Fruit fly (Drosophila melanogaster) whole organism, embryonic: Measurements from ENCODE around the gene CG9673.

Experiments
- ATbp ChIP-seq: fragments of 200-800 bp; sonication (Bioruptor generic); optimal IDR thresholded peaks from 2 replicates; lab custom pipeline; 2017; ENCODE audit warnings: missing biosample characterization, mild to moderate bottlenecking, missing genetic modification characterization, missing genetic modification reagents
- Atf6 ChIP-seq: fragments of 200-800 bp; sonication (Bioruptor generic); IDR thresholded peaks from 2 replicates; pipeline ENCODE4 v1.3.6; 2022; ENCODE audit warnings: missing biosample characterization, missing genetic modification characterization
- CG1024 ChIP-seq: fragments of 200-800 bp; sonication (Bioruptor generic); IDR thresholded peaks from 2 replicates; pipeline ENCODE4 v1.3.6; 2022; ENCODE audit warnings: missing biosample characterization, missing genetic modification characterization
- CG10565 ChIP-seq: fragments of 200-800 bp; sonication (Bioruptor generic); optimal IDR thresholded peaks from 3 replicates; lab custom pipeline; 2016; ENCODE audit warnings: missing biosample characterization, mild to moderate bottlenecking, missing genetic modification characterization
- CG1233 ChIP-seq: fragments of 200-800 bp; sonication (Bioruptor generic); optimal IDR thresholded peaks from 4 replicates; lab custom pipeline; 2018; ENCODE audit warnings: missing biosample characterization, mild to moderate bottlenecking, missing genetic modification characterization
- CG12942 ChIP-seq: fragments of 200-800 bp; sonication (Bioruptor generic); optimal IDR thresholded peaks from 3 replicates; lab custom pipeline; 2016; ENCODE audit warnings: missing biosample characterization, missing genetic modification characterization
- CG14014 ChIP-seq: fragments of 200-800 bp; sonication (Bioruptor generic); IDR thresholded peaks from 2 replicates; pipeline ENCODE4 v1.3.6; 2022; ENCODE audit warnings: missing biosample characterization, missing genetic modification characterization
- CG15514 ChIP-seq: fragments of 200-800 bp; sonication (Bioruptor generic); optimal IDR thresholded peaks from 3 replicates; lab custom pipeline; 2017; ENCODE audit warnings: missing biosample characterization, missing genetic modification characterization, mild to moderate bottlenecking, moderate library complexity, missing genetic modification reagents
- CG16813 ChIP-seq: fragments of 200-800 bp; sonication (Bioruptor generic); IDR thresholded peaks from 3 replicates; pipeline ENCODE4 v1.3.6; 2022; ENCODE audit warnings: missing biosample characterization, missing genetic modification characterization; ENCODE audit not compliant: partially characterized antibody
- CG18011 ChIP-seq: fragments of 200-800 bp; sonication (Bioruptor generic); optimal IDR thresholded peaks from 2 replicates; lab custom pipeline; 2017; ENCODE audit warnings: missing biosample characterization, missing genetic modification characterization, mild to moderate bottlenecking, moderate library complexity, missing genotype
- CG18262 ChIP-seq: fragments of 200-800 bp; optimal IDR thresholded peaks from 3 replicates; lab custom pipeline; 2019; ENCODE audit warnings: missing biosample characterization, mild to moderate bottlenecking, missing genetic modification characterization, moderate library complexity
- CG18619 ChIP-seq: fragments of 200-800 bp; sonication (Bioruptor generic); optimal IDR thresholded peaks from 3 replicates; lab custom pipeline; 2017; ENCODE audit warnings: missing biosample characterization, mild to moderate bottlenecking, missing genetic modification characterization
- CG2116 ChIP-seq: fragments of 200-800 bp; sonication (Bioruptor generic); optimal IDR thresholded peaks from 3 replicates; lab custom pipeline; 2018; ENCODE audit warnings: missing biosample characterization, mild to moderate bottlenecking, missing genetic modification characterization
- CG33557 ChIP-seq: fragments of 200-800 bp; sonication (Bioruptor generic); optimal IDR thresholded peaks from 2 replicates; lab custom pipeline; 2019; ENCODE audit warnings: missing biosample characterization, mild to moderate bottlenecking, missing genetic modification characterization, moderate library complexity
- CG4820 ChIP-seq: fragments of 200-800 bp; sonication (Bioruptor generic); optimal IDR thresholded peaks from 3 replicates; lab custom pipeline; 2016; ENCODE audit warnings: missing biosample characterization, missing genetic modification characterization
- CG5180 ChIP-seq: fragments of 200-800 bp; sonication (Bioruptor generic); optimal IDR thresholded peaks from 3 replicates; lab custom pipeline; 2017; ENCODE audit warnings: missing biosample characterization, missing genetic modification characterization, mild to moderate bottlenecking, moderate library complexity, missing genetic modification reagents
- CG6689 ChIP-seq: fragments of 200-800 bp; sonication (Bioruptor generic); IDR thresholded peaks from 2 replicates; pipeline ENCODE4 v1.3.6; 2022; ENCODE audit warnings: missing biosample characterization, missing genetic modification characterization
- CG7357 ChIP-seq: fragments of 200-800 bp; sonication (Bioruptor generic); IDR thresholded peaks from 3 replicates; pipeline ENCODE4 v1.3.6; 2022; ENCODE audit warnings: missing biosample characterization, missing genetic modification characterization
- CG8290 ChIP-seq, 3 experiments: fragments of 200-800 bp; sonication (Bioruptor generic); optimal IDR thresholded peaks; 2 replicates each; lab custom pipeline; 2016 to 2019; ENCODE audit warnings: missing biosample characterization in 3 of 3, missing genetic modification characterization in 3 of 3, mild to moderate bottlenecking in 2 of 3, moderate library complexity in 1 of 3
- CG8478 ChIP-seq: fragments of >200 bp; optimal IDR thresholded peaks from 2 replicates; lab custom pipeline; 2018
- Deaf1 ChIP-seq: fragments of 200-800 bp; optimal IDR thresholded peaks from 3 replicates; lab custom pipeline; 2019; ENCODE audit warnings: missing biosample characterization, mild to moderate bottlenecking, missing genetic modification characterization, moderate library complexity
- Dp ChIP-seq: fragments of 200-800 bp; sonication (Bioruptor generic); optimal IDR thresholded peaks from 2 replicates; lab custom pipeline; 2018; ENCODE audit warnings: missing biosample characterization, mild to moderate bottlenecking, missing genetic modification characterization, moderate library complexity
- ERR ChIP-seq: fragments of 200-800 bp; sonication (Bioruptor generic); optimal IDR thresholded peaks from 2 replicates; lab custom pipeline; 2016; ENCODE audit warnings: missing biosample characterization, missing genetic modification characterization
- Ets65A ChIP-seq: fragments of 200-800 bp; sonication (Bioruptor generic); peaks from one replicate; lab custom pipeline; 2016; ENCODE audit warnings: missing biosample characterization, missing genetic modification characterization
- H15 ChIP-seq: fragments of 200-800 bp; sonication (Bioruptor generic); IDR thresholded peaks from 3 replicates; pipeline ENCODE4 v1.3.6; 2022; ENCODE audit warnings: missing biosample characterization, missing genetic modification characterization
- Hmr ChIP-seq: fragments of 200-800 bp; sonication (Bioruptor generic); optimal IDR thresholded peaks from 3 replicates; lab custom pipeline; 2017; ENCODE audit warnings: mild to moderate bottlenecking, missing biosample characterization, missing genetic modification reagents, missing genetic modification characterization
- Med ChIP-seq: fragments of 200-800 bp; sonication (Bioruptor generic); peaks from one replicate; lab custom pipeline; 2016; ENCODE audit warnings: missing biosample characterization, missing genetic modification characterization, mild to moderate bottlenecking, inconsistent platforms, moderate library complexity
- Taf1 ChIP-seq: fragments of 200-800 bp; sonication (Bioruptor generic); IDR thresholded peaks from 2 replicates; pipeline ENCODE4 v1.3.6; 2022; ENCODE audit warnings: missing biosample characterization, missing genetic modification characterization
- ab ChIP-seq: fragments of 200-800 bp; sonication (Bioruptor generic); optimal IDR thresholded peaks from 2 replicates; lab custom pipeline; 2016; ENCODE audit warnings: missing biosample characterization, missing genetic modification characterization
- ara ChIP-seq: fragments of 200-800 bp; sonication (Bioruptor generic); IDR thresholded peaks from 2 replicates; pipeline ENCODE4 v1.3.6; 2022; ENCODE audit warnings: missing biosample characterization, missing genetic modification characterization
- ato ChIP-seq: fragments of 200-800 bp; sonication (Bioruptor generic); IDR thresholded peaks from 2 replicates; pipeline ENCODE4 v1.3.6; 2022; ENCODE audit warnings: missing biosample characterization, missing genetic modification characterization; ENCODE audit not compliant: partially characterized antibody
- az2 ChIP-seq: fragments of 200-800 bp; sonication (Bioruptor generic); optimal IDR thresholded peaks from 3 replicates; lab custom pipeline; 2016; ENCODE audit warnings: missing biosample characterization, missing genetic modification characterization
- chinmo ChIP-seq: fragments of 200-800 bp; sonication (Bioruptor generic); IDR thresholded peaks from 4 replicates; pipeline ENCODE4 v1.3.6; 2022; ENCODE audit warnings: missing biosample characterization, missing genetic modification characterization; ENCODE audit not compliant: partially characterized antibody
- cwo ChIP-seq: fragments of 200-800 bp; sonication (Bioruptor generic); optimal IDR thresholded peaks from 3 replicates; lab custom pipeline; 2017; ENCODE audit warnings: missing biosample characterization, missing genetic modification characterization, mild to moderate bottlenecking, moderate library complexity, missing genetic modification reagents
- dpn ChIP-seq, 2 experiments: fragments of 200-800 bp; sonication (Bioruptor generic); optimal IDR thresholded peaks; 3 replicates each; lab custom pipeline; 2016; ENCODE audit warnings: missing biosample characterization in 2 of 2, missing genetic modification characterization in 2 of 2
- en ChIP-seq: fragments of 200-800 bp; sonication (Bioruptor generic); optimal IDR thresholded peaks from 2 replicates; lab custom pipeline; 2016; ENCODE audit warnings: missing biosample characterization, missing genetic modification characterization
- fu2 ChIP-seq: fragments of 200-800 bp; sonication (Bioruptor generic); optimal IDR thresholded peaks from 2 replicates; lab custom pipeline; 2016; ENCODE audit warnings: missing biosample characterization, missing genetic modification characterization
- hbn ChIP-seq: fragments of 200-800 bp; sonication (Bioruptor generic); IDR thresholded peaks from 2 replicates; pipeline ENCODE4 v1.3.6; 2022; ENCODE audit warnings: missing biosample characterization, missing genetic modification characterization; ENCODE audit not compliant: partially characterized antibody
- lilli ChIP-seq: fragments of 200-800 bp; sonication (Bioruptor generic); optimal IDR thresholded peaks from 3 replicates; lab custom pipeline; 2016; ENCODE audit warnings: missing biosample characterization, missing genetic modification characterization
- lmd ChIP-seq: fragments of 200-800 bp; sonication (Bioruptor generic); IDR thresholded peaks from 2 replicates; pipeline ENCODE4 v1.3.6; 2022; ENCODE audit warnings: missing biosample characterization, missing genetic modification characterization
- mld ChIP-seq: fragments of 200-800 bp; sonication (Bioruptor generic); IDR thresholded peaks from 3 replicates; pipeline ENCODE4 v1.3.6; 2022; ENCODE audit warnings: missing biosample characterization, missing genetic modification characterization; ENCODE audit not compliant: partially characterized antibody
- pan ChIP-seq, 4 experiments: fragments of >200 bp in 3 of 4; fragments of 200-800 bp in 1 of 4; sonication (Bioruptor generic) in 1 of 4; optimal IDR thresholded peaks in 3 of 4; IDR thresholded peaks in 1 of 4; 2 replicates each; pipeline versions ENCODE4 v1.3.6 to Lab custom; 2017 to 2022; ENCODE audit warnings: missing biosample characterization in 2 of 4, missing genetic modification characterization in 2 of 4, mixed read lengths in 1 of 4
- pros ChIP-seq: fragments of 200-800 bp; sonication (Bioruptor generic); optimal IDR thresholded peaks from 3 replicates; lab custom pipeline; 2019; ENCODE audit warnings: missing biosample characterization, mild to moderate bottlenecking, missing genetic modification characterization, moderate library complexity
- psq ChIP-seq: fragments of 200-800 bp; sonication (Bioruptor generic); optimal IDR thresholded peaks from 2 replicates; lab custom pipeline; 2017; ENCODE audit warnings: missing biosample characterization, missing genetic modification characterization
- scrt ChIP-seq: fragments of 200-800 bp; sonication (Bioruptor generic); optimal IDR thresholded peaks from 2 replicates; lab custom pipeline; 2018; ENCODE audit warnings: missing biosample characterization, mild to moderate bottlenecking, missing genetic modification characterization, moderate library complexity
- stc ChIP-seq: fragments of 200-800 bp; sonication (Bioruptor generic); IDR thresholded peaks from 2 replicates; pipeline ENCODE4 v1.3.6; 2022; ENCODE audit warnings: missing biosample characterization, missing genetic modification characterization
- tna ChIP-seq: fragments of 200-800 bp; sonication (Bioruptor generic); IDR thresholded peaks from 2 replicates; pipeline ENCODE4 v1.3.6; 2022; ENCODE audit warnings: missing biosample characterization, missing genetic modification characterization; ENCODE audit not compliant: partially characterized antibody
- tup ChIP-seq: fragments of 200-800 bp; sonication (Bioruptor generic); optimal IDR thresholded peaks from 2 replicates; lab custom pipeline; 2016; ENCODE audit warnings: missing biosample characterization, mild to moderate bottlenecking, missing genetic modification characterization, moderate library complexity

The CG9673 gene

DNA sequence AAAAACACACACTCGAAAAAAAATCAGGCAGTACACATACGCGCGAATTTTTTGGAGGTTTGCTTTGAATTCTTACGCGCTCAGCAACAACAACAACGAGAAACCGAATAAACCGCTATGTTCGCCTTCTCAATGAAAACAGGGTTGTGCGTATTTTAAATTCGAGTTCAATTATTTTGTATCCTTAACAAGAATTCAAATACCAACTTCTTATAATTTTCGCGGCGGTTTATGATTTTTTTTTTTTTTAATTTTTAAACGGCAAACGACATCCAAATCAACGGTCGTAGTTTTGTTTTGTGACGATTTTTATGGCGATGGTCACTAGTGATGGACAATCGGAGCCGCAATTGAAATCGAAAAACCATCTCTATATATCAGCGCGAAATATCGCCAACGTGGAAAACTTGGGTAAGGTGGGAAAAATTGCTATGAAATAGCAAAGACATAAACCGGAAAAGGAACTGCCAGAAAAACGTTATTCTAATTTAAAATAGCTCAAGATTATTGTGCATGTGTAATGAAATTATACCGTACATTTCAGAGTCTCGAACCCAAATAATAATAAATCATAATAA, 48.0 kb upstream of the CG9673 start, which contains the start of gene goe (continued):
- TF ChIP-seq CG6689 (GFP tag; lab: Robert Waterston, UW) = peak; percentile 57
- TF ChIP-seq az2 (GFP tag; lab: Kevin White, UChicago) = peak; percentile 65
- TF ChIP-seq CG5180 (GFP tag; lab: Kevin White, UChicago) = no peak
- peak; percentile 85 for TF ChIP-seq lilli (GFP tag; lab: Kevin White, UChicago)
- peak; percentile 68; the same call in 2 of the 3 replicates for TF ChIP-seq H15 (GFP tag; lab: Robert Waterston, UW)
- peak; percentile 92 for TF ChIP-seq CG16813 (GFP tag; lab: Robert Waterston, UW)
- peak; percentile 63 for TF ChIP-seq ato (GFP tag; lab: Robert Waterston, UW)
- peak; percentile 82 to 91 for TF ChIP-seq dpn (GFP tag; optimal IDR thresholded peaks at IDR 0.05; lab: Kevin White, UChicago)
- peak; percentile 42 for TF ChIP-seq ab (GFP tag; lab: Kevin White, UChicago)
- TF ChIP-seq CG33557 (GFP tag; lab: Kevin White, UChicago) = peak; percentile 65
- TF ChIP-seq Hmr (GFP tag; lab: Kevin White, UChicago) = peak; percentile 97
- peak; percentile 85 for TF ChIP-seq CG18619 (GFP tag; lab: Kevin White, UChicago)
- TF ChIP-seq tna (GFP tag; lab: Robert Waterston, UW) = peak; percentile 44; the same call in 1 of the 2 replicates
- TF ChIP-seq pros = no peak
- TF ChIP-seq chinmo (GFP tag; lab: Robert Waterston, UW) = peak; percentile 91; the same call in 3 of the 4 replicates
- TF ChIP-seq CG2116 (GFP tag; lab: Kevin White, UChicago) = peak; percentile 87
- peak; percentile 87 for TF ChIP-seq fu2 (GFP tag; lab: Kevin White, UChicago)
- TF ChIP-seq CG12942 = peak; percentile 82
- TF ChIP-seq ATbp (GFP tag; lab: Kevin White, UChicago) = peak; percentile 73
- TF ChIP-seq Med = peak; percentile 98
- TF ChIP-seq CG1024 (GFP tag; lab: Robert Waterston, UW) = peak; percentile 57
- TF ChIP-seq Atf6 (GFP tag; lab: Robert Waterston, UW) = peak; percentile 79
- TF ChIP-seq ara (GFP tag; lab: Robert Waterston, UW) = peak; percentile 67
- peak; percentile 76 for TF ChIP-seq CG1233 (GFP tag; lab: Kevin White, UChicago)
- peak; percentile 73 for TF ChIP-seq lmd (GFP tag; lab: Robert Waterston, UW)
- TF ChIP-seq scrt (GFP tag; lab: Kevin White, UChicago) = peak; percentile 64
- peak; percentile 52 for TF ChIP-seq psq
- peak; percentile 87 for TF ChIP-seq hbn
- peak; percentile 71 for TF ChIP-seq en (GFP tag; lab: Kevin White, UChicago)
- TF ChIP-seq ERR (GFP tag; lab: Kevin White, UChicago) = peak; percentile 77
- TF ChIP-seq Dp (GFP tag; lab: Kevin White, UChicago) = peak; percentile 73
- TF ChIP-seq tup (GFP tag; lab: Kevin White, UChicago) = no peak
- TF ChIP-seq Ets65A (GFP tag; lab: Kevin White, UChicago) = peak; percentile 99
- TF ChIP-seq Deaf1 (tag; lab: Kevin White, UChicago) = no peak
- TF ChIP-seq cwo (GFP tag; lab: Kevin White, UChicago) = peak; percentile 34
- peak; percentile 65 for TF ChIP-seq CG18011 (GFP tag; lab: Kevin White, UChicago)
- peak; percentile 83 for TF ChIP-seq CG8290 (GFP tag; optimal IDR thresholded peaks at IDR 0.05; lab: Kevin White, UChicago)
- TF ChIP-seq CG8290 (tag; optimal IDR thresholded peaks at IDR 0.05; lab: Kevin White, UChicago) = peak in 1 of 2 experiments; percentile 90
- TF ChIP-seq Taf1 (GFP tag; lab: Robert Waterston, UW) = peak; percentile 38; the same call in 1 of the 2 replicates
- peak; percentile 85 for TF ChIP-seq CG14014
- peak; percentile 31 for TF ChIP-seq CG18262 (tag; lab: Kevin White, UChicago)
- peak; percentile 88 for TF ChIP-seq CG15514 (GFP tag; lab: Kevin White, UChicago)
- TF ChIP-seq CG10565 (GFP tag; lab: Kevin White, UChicago) = no peak
- TF ChIP-seq CG4820 (GFP tag; lab: Kevin White, UChicago) = no peak
- TF ChIP-seq CG7357 (GFP tag; lab: Robert Waterston, UW) = no peak
- no peak for TF ChIP-seq CG8478 (lab: Kevin White, UChicago)
- no peak for TF ChIP-seq pan (optimal IDR thresholded peaks at IDR 0.05; lab: Kevin White, UChicago)
- TF ChIP-seq pan (GFP tag; optimal IDR thresholded peaks at IDR 0.05 in 1 of 2, IDR thresholded peaks at IDR 0.05 in 1 of 2) = peak in 1 of 2 experiments; percentile 79
- TF ChIP-seq stc (GFP tag; lab: Robert Waterston, UW) = peak; percentile 60
- TF ChIP-seq mld (GFP tag; lab: Robert Waterston, UW) = peak; percentile 65; the same call in 1 of the 3 replicates
